Fruit fly (Drosophila melanogaster): ENCODE measurements around the gene Atg4b.
A peak's percentile ranks its signal among the peaks of the same experiment; 100 is the strongest.

Atg4b gene

dm6 chr3R:15367477-15367876 lies 10.8 kb upstream of the Atg4b start, which contains the start of gene CG34404 (continued):
- TF ChIP-seq Rfx (GFP tag; IDR thresholded peaks at IDR 0.05) (no peak), CG8359 (GFP tag; optimal IDR thresholded peaks at IDR 0.05; ENCODE audit: borderline replicate concordance) (no peak), gt (GFP tag; IDR thresholded peaks at IDR 0.05) (no peak), CG6765 (GFP tag; optimal IDR thresholded peaks at IDR 0.05) (no peak), en (GFP tag; optimal IDR thresholded peaks at IDR 0.05) (no peak), CG2120 (GFP tag; optimal IDR thresholded peaks at IDR 0.05) (peak; percentile 15), jumu (GFP tag; optimal IDR thresholded peaks at IDR 0.05) (no peak), her (GFP tag; optimal IDR thresholded peaks at IDR 0.05) (peak; percentile 4), Fer2 (tag; optimal IDR thresholded peaks at IDR 0.05) (no peak), ci (GFP tag; IDR thresholded peaks at IDR 0.05) (no peak), salm (tag; optimal IDR thresholded peaks at IDR 0.05) (no peak), CG11398 (GFP tag; optimal IDR thresholded peaks at IDR 0.05) (no peak), CG1529 (GFP tag; optimal IDR thresholded peaks at IDR 0.05) (no peak), sd (tag; optimal IDR thresholded peaks at IDR 0.05) (no peak), slbo (GFP tag; IDR thresholded peaks at IDR 0.05) (no peak), CG10366 (GFP tag; IDR thresholded peaks at IDR 0.05) (no peak), pzg (GFP tag; optimal IDR thresholded peaks at IDR 0.05) (peak; percentile 46), bigmax (GFP tag; optimal IDR thresholded peaks at IDR 0.05) (no peak), chm (GFP tag; IDR thresholded peaks at IDR 0.05) (no peak), CG3726 (GFP tag; IDR thresholded peaks at IDR 0.05) (no peak), ranshi (GFP tag; IDR thresholded peaks at IDR 0.05) (no peak), chinmo (GFP tag; IDR thresholded peaks at IDR 0.05; ENCODE audit: partially characterized antibody) (0 out of 4 replicates have a peak, but pooled peaks have one; percentile 57), MESR4 (GFP tag; optimal IDR thresholded peaks at IDR 0.05) (peak; percentile 38), gcm2 (GFP tag; optimal IDR thresholded peaks at IDR 0.05) (no peak), psq (GFP tag; optimal IDR thresholded peaks at IDR 0.05) (no peak), Adf1 (GFP tag; IDR thresholded peaks at IDR 0.05) (no peak), nom (GFP tag; optimal IDR thresholded peaks at IDR 0.05) (no peak), H2.0 (GFP tag; IDR thresholded peaks at IDR 0.05) (no peak), CG33213 (GFP tag; optimal IDR thresholded peaks at IDR 0.05) (no peak), Oaz (GFP tag; IDR thresholded peaks at IDR 0.05) (no peak), Doc3 (GFP tag; IDR thresholded peaks at IDR 0.05; ENCODE audit: partially characterized antibody) (no peak), CG3838 (GFP tag; optimal IDR thresholded peaks at IDR 0.05) (no peak), emc (GFP tag; optimal IDR thresholded peaks at IDR 0.05) (no peak), CG17186 (GFP tag; optimal IDR thresholded peaks at IDR 0.05) (no peak), ewg (GFP tag; optimal IDR thresholded peaks at IDR 0.05) (no peak), CG15011 (GFP tag; optimal IDR thresholded peaks at IDR 0.05) (no peak), Dfd (GFP tag; optimal IDR thresholded peaks at IDR 0.05) (no peak), CG4854 (GFP tag; optimal IDR thresholded peaks at IDR 0.05) (no peak), CG32767 (GFP tag; IDR thresholded peaks at IDR 0.05) (peak; percentile 75), bbx (GFP tag; IDR thresholded peaks at IDR 0.05; ENCODE audit: partially characterized antibody) (peak; percentile 39), CG4707 (GFP tag; optimal IDR thresholded peaks at IDR 0.05) (no peak), unpg (GFP tag; optimal IDR thresholded peaks at IDR 0.05) (peak; percentile 6), insv (GFP tag; optimal IDR thresholded peaks at IDR 0.05) (peak; percentile 61 to 96), CG10959 (GFP tag; IDR thresholded peaks at IDR 0.05) (no peak), Hey (tag; optimal IDR thresholded peaks at IDR 0.05) (no peak), stc (GFP tag; IDR thresholded peaks at IDR 0.05) (no peak), ken (GFP tag; IDR thresholded peaks at IDR 0.05) (0 out of 3 replicates have a peak, but pooled peaks have one; percentile 25), Ets97D (GFP tag; optimal IDR thresholded peaks at IDR 0.05) (peak; percentile 4), Dref (GFP tag; IDR thresholded peaks at IDR 0.05) (peak; percentile 73), CG7786 (GFP tag; optimal IDR thresholded peaks at IDR 0.05) (no peak), lmd (GFP tag; IDR thresholded peaks at IDR 0.05) (no peak), Scr (GFP tag; IDR thresholded peaks at IDR 0.05; ENCODE audit: partially characterized antibody) (peak; percentile 54; the same call in 1 of the 2 replicates)
